Worm (Caenorhabditis elegans): Measurements from ENCODE around the gene F09F9.3.

The F09F9.3 gene

DNA sequence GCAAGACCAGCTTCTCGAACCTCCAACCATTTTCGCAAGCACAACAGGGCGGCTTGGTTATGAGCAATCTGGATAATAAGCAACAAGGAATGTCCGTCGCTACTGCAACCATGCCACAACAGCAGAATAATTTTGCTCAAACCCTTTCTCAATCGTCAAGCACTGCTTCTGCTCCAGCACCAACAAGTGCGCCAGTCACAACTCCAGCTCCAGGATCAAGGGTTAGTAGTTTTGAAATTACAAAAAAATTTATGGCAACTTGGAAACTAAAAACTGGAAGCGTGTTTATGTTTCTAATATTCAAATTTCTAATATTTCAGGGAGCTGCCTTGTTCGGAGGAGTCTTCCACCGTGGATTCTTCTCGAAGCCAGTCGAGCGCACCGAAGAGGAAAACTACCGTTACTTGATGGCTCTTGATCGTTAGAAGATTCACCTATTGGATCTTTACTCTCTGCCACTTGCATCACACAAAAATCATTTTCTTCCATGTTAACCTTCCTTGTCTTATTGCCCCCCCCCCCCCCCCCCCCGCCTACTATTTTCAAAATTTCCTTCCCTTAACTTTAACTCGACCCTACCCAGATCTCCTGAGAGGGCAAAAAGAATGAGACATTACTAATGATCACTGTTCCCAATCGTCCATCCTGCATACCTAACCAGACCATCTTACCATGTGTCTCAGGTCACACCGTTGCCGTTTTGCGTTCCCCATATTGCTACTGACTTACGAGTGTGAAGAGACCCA is 26.1 kb upstream of the F09F9.3 start:
- TF ChIP-seq ztf-1 (GFP tag; conservative IDR thresholded peaks at IDR 0.05) (no peak), ztf-4 (tag; optimal IDR thresholded peaks at IDR 0.05) (peak; percentile 36), sma-3 (GFP tag; optimal IDR thresholded peaks at IDR 0.05) (peak; percentile 11), peb-1 (tag; optimal IDR thresholded peaks at IDR 0.05) (no peak), gmeb-1 (tag; optimal IDR thresholded peaks at IDR 0.05) (no peak)

DNA sequence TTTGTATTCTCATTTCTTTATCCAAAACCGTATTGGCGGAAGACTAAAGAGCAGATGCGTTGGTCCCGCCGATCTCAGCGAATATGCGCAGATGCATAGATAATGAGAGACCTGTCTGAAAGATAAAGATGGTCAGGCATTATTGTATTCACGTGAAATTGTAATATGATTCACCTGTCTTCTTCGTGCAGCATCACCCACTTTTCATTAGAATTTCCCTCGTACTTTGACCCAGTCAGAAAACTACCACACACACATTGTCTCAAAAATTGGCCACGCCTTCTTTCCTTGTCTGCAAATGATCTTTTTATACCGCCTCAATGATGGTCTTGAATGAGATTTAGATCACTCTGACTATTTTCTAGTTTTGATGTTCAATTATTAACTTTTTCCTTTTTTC is 25.2 kb upstream of the F09F9.3 start:
- TF ChIP-seq nhr-25 (tag; optimal IDR thresholded peaks at IDR 0.05), result peak; percentile 12
- peak; percentile 91 for TF ChIP-seq ztf-4 (tag; optimal IDR thresholded peaks at IDR 0.05)
- peak; percentile 45 for TF ChIP-seq nhr-129 (tag; optimal IDR thresholded peaks at IDR 0.05)
- TF ChIP-seq peb-1 (tag; optimal IDR thresholded peaks at IDR 0.05), result no peak

- peak; percentile 62 for TF ChIP-seq mab-5 (tag; optimal IDR thresholded peaks at IDR 0.05)
- peak; percentile 3 for TF ChIP-seq nhr-10 (tag; optimal IDR thresholded peaks at IDR 0.05)
- TF ChIP-seq nhr-25 (tag; optimal IDR thresholded peaks at IDR 0.05), result peak; percentile 87
- peak; percentile 87 for TF ChIP-seq ama-1 (optimal IDR thresholded peaks at IDR 0.05)
- peak; percentile 30 for TF ChIP-seq Y55F3AM.14 (GFP tag; optimal IDR thresholded peaks at IDR 0.05)
- TF ChIP-seq ceh-82 (tag; optimal IDR thresholded peaks at IDR 0.05), result peak; percentile 32
- TF ChIP-seq nhr-237 (tag; optimal IDR thresholded peaks at IDR 0.05), result no peak
- TF ChIP-seq elt-3 (tag; optimal IDR thresholded peaks at IDR 0.05), result no peak
- peak; percentile 86 for TF ChIP-seq unc-55 (GFP tag; optimal IDR thresholded peaks at IDR 0.05)
- no peak for TF ChIP-seq nhr-23 (tag; optimal IDR thresholded peaks at IDR 0.05)
- TF ChIP-seq skn-1 (tag; optimal IDR thresholded peaks at IDR 0.05), result no peak
- no peak for TF ChIP-seq peb-1 (tag; optimal IDR thresholded peaks at IDR 0.05)
- peak; percentile 30 for TF ChIP-seq zag-1 (tag; optimal IDR thresholded peaks at IDR 0.05)
- peak; percentile 97 for TF ChIP-seq sma-9 (GFP tag; optimal IDR thresholded peaks at IDR 0.05)
- TF ChIP-seq sma-9 (tag; optimal IDR thresholded peaks at IDR 0.05), result peak; percentile 2
- peak; percentile 83 for TF ChIP-seq sma-3 (GFP tag; optimal IDR thresholded peaks at IDR 0.05)
- TF ChIP-seq fos-1 (tag; optimal IDR thresholded peaks at IDR 0.05), result peak; percentile 75
- no peak for TF ChIP-seq dmd-4 (tag; optimal IDR thresholded peaks at IDR 0.05)
- no peak for TF ChIP-seq nhr-12 (tag; optimal IDR thresholded peaks at IDR 0.05)
- no peak for TF ChIP-seq ZK546.5 (tag; optimal IDR thresholded peaks at IDR 0.05)
- TF ChIP-seq nhr-21 (tag; optimal IDR thresholded peaks at IDR 0.05), result peak; percentile 76
- no peak for TF ChIP-seq elt-1 (tag; optimal IDR thresholded peaks at IDR 0.05)
- no peak for TF ChIP-seq snpc-4 (tag; optimal IDR thresholded peaks at IDR 0.05)
- peak in 1 of 2 experiments; percentile 53 for TF ChIP-seq lsy-2 (tag; optimal IDR thresholded peaks at IDR 0.05)
- TF ChIP-seq alr-1 (tag; optimal IDR thresholded peaks at IDR 0.05), result no peak
- no peak for TF ChIP-seq R02D3.7 (tag; optimal IDR thresholded peaks at IDR 0.05)
- TF ChIP-seq nhr-77 (tag; optimal IDR thresholded peaks at IDR 0.05), result peak; percentile 2
- peak; percentile 85 for TF ChIP-seq F13H6.1 (tag; optimal IDR thresholded peaks at IDR 0.05)
- no peak for TF ChIP-seq unc-62 (GFP tag; optimal IDR thresholded peaks at IDR 0.05)
- TF ChIP-seq ceh-16 (tag; optimal IDR thresholded peaks at IDR 0.05), result no peak
- TF ChIP-seq crh-2 (tag; optimal IDR thresholded peaks at IDR 0.05), result peak; percentile 80
- TF ChIP-seq nhr-6 (tag; optimal IDR thresholded peaks at IDR 0.05), result no peak
- TF ChIP-seq sem-4 (tag; optimal IDR thresholded peaks at IDR 0.05), result peak; percentile 86
- TF ChIP-seq egl-27 (tag; optimal IDR thresholded peaks at IDR 0.05), result peak; percentile 74
- TF ChIP-seq gmeb-1 (tag; optimal IDR thresholded peaks at IDR 0.05), result no peak
- no peak for TF ChIP-seq aly-2 (tag; optimal IDR thresholded peaks at IDR 0.05)
- TF ChIP-seq nhr-129 (tag; optimal IDR thresholded peaks at IDR 0.05), result peak; percentile 72
- peak; percentile 46 for TF ChIP-seq lin-13 (GFP tag; optimal IDR thresholded peaks at IDR 0.05)
- peak; percentile 70 for TF ChIP-seq C34F6.9 (tag; optimal IDR thresholded peaks at IDR 0.05)
- peak; percentile 26 for TF ChIP-seq unc-39 (tag; optimal IDR thresholded peaks at IDR 0.05)
- no peak for TF ChIP-seq lin-39 (tag; optimal IDR thresholded peaks at IDR 0.05)
- TF ChIP-seq ztf-1 (GFP tag; conservative IDR thresholded peaks at IDR 0.05), result no peak
- peak; percentile 94 to 96 for TF ChIP-seq mdl-1 (tag; optimal IDR thresholded peaks at IDR 0.05)
- TF ChIP-seq blmp-1 (tag; optimal IDR thresholded peaks at IDR 0.05; ENCODE audit: insufficient read depth), result no peak
- peak; percentile 79 for TF ChIP-seq ztf-4 (tag; optimal IDR thresholded peaks at IDR 0.05)
- TF ChIP-seq nhr-11 (tag; optimal IDR thresholded peaks at IDR 0.05), result no peak
- TF ChIP-seq lin-11 (tag; optimal IDR thresholded peaks at IDR 0.05), result peak; percentile 65
Measured at ce11 chrX:4145051-4145826, 24.4 kb upstream of the F09F9.3 start.
